Worm (Caenorhabditis elegans) whole organism, mixed stage, embryonic: Measurements from ENCODE around the gene ZK370.6.
A peak's percentile ranks its signal among the peaks of the same experiment; 100 is the strongest.

Experiments used
- M03D4.4 ChIP-seq: sonication (generic microtip); optimal IDR thresholded peaks from 2 replicates; lab custom pipeline; 2017; ENCODE audit warnings: mild to moderate bottlenecking, missing genetic modification characterization, missing compliant biosample characterization
- bed-3 ChIP-seq: fragments of 200-800 bp; sonication (Bioruptor generic); optimal IDR thresholded peaks from 3 replicates; lab custom pipeline; 2018; ENCODE audit warnings: mild to moderate bottlenecking, missing genetic modification characterization, moderate library complexity, missing compliant biosample characterization
- blmp-1 ChIP-seq: fragments of 150-350 bp; optimal IDR thresholded peaks from 2 replicates; lab custom pipeline; 2014; ENCODE audit warnings: missing biosample characterization, missing genetic modification characterization
- ceh-39 ChIP-seq: fragments of 150-350 bp; optimal IDR thresholded peaks from 2 replicates; lab custom pipeline; 2014; ENCODE audit warnings: missing biosample characterization, missing genetic modification characterization
- ceh-43 ChIP-seq: fragments of 200-800 bp; sonication (Bioruptor generic); optimal IDR thresholded peaks from 2 replicates; lab custom pipeline; 2018; ENCODE audit warnings: mild to moderate bottlenecking, missing genetic modification characterization, moderate library complexity, missing compliant biosample characterization
- ceh-83 ChIP-seq: fragments of 200-800 bp; sonication (Bioruptor generic); optimal IDR thresholded peaks from 2 replicates; lab custom pipeline; 2018; ENCODE audit warnings: mild to moderate bottlenecking, missing genetic modification characterization, missing compliant biosample characterization
- ces-1 ChIP-seq: fragments of 150-350 bp; optimal IDR thresholded peaks from 2 replicates; lab custom pipeline; 2014; ENCODE audit warnings: missing biosample characterization, missing genetic modification reagents, missing genetic modification characterization
- cnd-1 ChIP-seq: fragments of 200-800 bp; sonication (Bioruptor generic); optimal IDR thresholded peaks from 2 replicates; lab custom pipeline; 2018; ENCODE audit warnings: mild to moderate bottlenecking, missing genetic modification characterization, missing compliant biosample characterization
- drap-1 ChIP-seq: fragments of 200-800 bp; sonication (Bioruptor generic); optimal IDR thresholded peaks from 3 replicates; lab custom pipeline; 2018; ENCODE audit warnings: mild to moderate bottlenecking, missing genetic modification characterization, missing compliant biosample characterization
- elt-3 ChIP-seq: fragments of 150-350 bp; optimal IDR thresholded peaks from 2 replicates; lab custom pipeline; 2014; ENCODE audit warnings: missing biosample characterization, missing genetic modification characterization
- ham-2 ChIP-seq: fragments of 200-800 bp; sonication (Bioruptor generic); optimal IDR thresholded peaks from 2 replicates; lab custom pipeline; 2018; ENCODE audit warnings: mild to moderate bottlenecking, missing genetic modification characterization, missing compliant biosample characterization
- hlh-1 ChIP-seq: fragments of 150-350 bp; optimal IDR thresholded peaks from 2 replicates; lab custom pipeline; 2014; ENCODE audit warnings: missing biosample characterization, missing genetic modification reagents, missing genetic modification characterization
- lin-13 ChIP-seq: fragments of 150-350 bp; optimal IDR thresholded peaks from 2 replicates; lab custom pipeline; 2014; ENCODE audit warnings: missing biosample characterization, missing genetic modification characterization
- lin-32 ChIP-seq: fragments of 200-800 bp; sonication (Bioruptor generic); optimal IDR thresholded peaks from 2 replicates; lab custom pipeline; 2018; ENCODE audit warnings: mild to moderate bottlenecking, missing genetic modification characterization, missing compliant biosample characterization
- lsy-2 ChIP-seq: fragments of 150-350 bp; optimal IDR thresholded peaks from 2 replicates; lab custom pipeline; 2014; ENCODE audit warnings: missing biosample characterization, missing genetic modification characterization
- mab-5 ChIP-seq: fragments of 150-350 bp; optimal IDR thresholded peaks from 2 replicates; lab custom pipeline; 2014; ENCODE audit warnings: missing biosample characterization, missing genetic modification characterization
- mep-1 ChIP-seq: fragments of 150-350 bp; optimal IDR thresholded peaks from 2 replicates; lab custom pipeline; 2017; ENCODE audit warnings: missing biosample characterization, missing genetic modification reagents, missing genetic modification characterization, inconsistent platforms
- mls-2 ChIP-seq: sonication (generic microtip); optimal IDR thresholded peaks from 2 replicates; lab custom pipeline; 2016; ENCODE audit warnings: mild to moderate bottlenecking, missing genetic modification characterization, moderate library complexity, missing compliant biosample characterization
- nhr-237 ChIP-seq: fragments of 150-350 bp; optimal IDR thresholded peaks from 2 replicates; lab custom pipeline; 2014; ENCODE audit warnings: missing biosample characterization, missing genetic modification characterization
- nhr-28 ChIP-seq: fragments of 150-350 bp; optimal IDR thresholded peaks from 2 replicates; lab custom pipeline; 2014; ENCODE audit warnings: missing biosample characterization, missing genetic modification characterization
- nhr-76 ChIP-seq: sonication (generic microtip); optimal IDR thresholded peaks from 2 replicates; lab custom pipeline; 2017; ENCODE audit warnings: missing biosample characterization, missing genetic modification characterization
- pha-4 ChIP-seq: fragments of 150-350 bp; optimal IDR thresholded peaks from 2 replicates; lab custom pipeline; 2018; ENCODE audit warnings: missing biosample characterization, missing genetic modification reagents, missing genetic modification characterization
- sem-2 ChIP-seq: fragments of 200-800 bp; sonication (Bioruptor generic); optimal IDR thresholded peaks from 2 replicates; lab custom pipeline; 2018; ENCODE audit warnings: mild to moderate bottlenecking, missing genetic modification characterization, missing compliant biosample characterization
- snpc-4 ChIP-seq: fragments of 150-350 bp; optimal IDR thresholded peaks from 2 replicates; lab custom pipeline; 2014; ENCODE audit warnings: missing biosample characterization, missing genetic modification characterization
- sptf-1 ChIP-seq: sonication (generic microtip); optimal IDR thresholded peaks from 2 replicates; lab custom pipeline; 2017; ENCODE audit warnings: mild to moderate bottlenecking, missing genetic modification characterization, moderate library complexity, missing compliant biosample characterization
- tbx-8 ChIP-seq: fragments of 200-800 bp; sonication (Bioruptor generic); optimal IDR thresholded peaks from 2 replicates; lab custom pipeline; 2018; ENCODE audit warnings: mild to moderate bottlenecking, missing genetic modification characterization, moderate library complexity, missing compliant biosample characterization
- unc-120 ChIP-seq: sonication (generic microtip); optimal IDR thresholded peaks from 2 replicates; lab custom pipeline; 2017; ENCODE audit warnings: missing genetic modification characterization, missing compliant biosample characterization; ENCODE audit not compliant: poor library complexity, severe bottlenecking
- unc-39 ChIP-seq: fragments of 150-350 bp; optimal IDR thresholded peaks from 2 replicates; lab custom pipeline; 2014; ENCODE audit warnings: missing biosample characterization, missing genetic modification characterization
- zip-8 ChIP-seq: fragments of 150-350 bp; optimal IDR thresholded peaks from 2 replicates; lab custom pipeline; 2014; ENCODE audit warnings: missing biosample characterization, missing genetic modification characterization

Gene ZK370.6

ce11 chrIII:8743796-8744404 lies at the start of gene ZK370.6:
Gene ZK370.6, minus strand, starts transcription at chrIII:8743846.
- TF ChIP-seq unc-120 (tag; lab: Kevin White, UChicago) (no peak), ces-1 (GFP tag; lab: Kevin White, UChicago) (peak; percentile 92)
- TF ChIP-seq, all 35 proteins: peak for 1

- TF ChIP-seq ceh-39 (no peak), cnd-1 (tag; lab: Kevin White, UChicago) (no peak)
These were observed 48.6 kb upstream of the ZK370.6 start, which contains the start of gene ztf-1 for ce11 chrIII:8792251-8792650. Gene ztf-1, minus strand, starts transcription at chrIII:8792351.

- TF ChIP-seq cnd-1 (tag; lab: Kevin White, UChicago) (no peak), ceh-43 (GFP tag; lab: Kevin White, UChicago) (no peak), ces-1 (GFP tag; lab: Kevin White, UChicago) (no peak), blmp-1 (tag; lab: Kevin White, UChicago) (no peak), sem-2 (GFP tag; lab: Kevin White, UChicago) (no peak), lin-13 (tag; lab: Kevin White, UChicago) (no peak), zip-8 (tag; lab: Kevin White, UChicago) (no peak), nhr-28 (tag; lab: Kevin White, UChicago) (no peak)
These were observed 47.6 kb upstream of the ZK370.6 start, which contains the start of the genes zfp-1 and F54F2.14 for ce11 chrIII:8791235-8791634. Gene zfp-1, plus strand, starts transcription at chrIII:8791535. Gene F54F2.14, plus strand, starts transcription at chrIII:8791546.

- TF ChIP-seq mls-2 (tag; lab: Kevin White, UChicago) (no peak), lsy-2 (tag; lab: Kevin White, UChicago) (no peak), mab-5 (tag; lab: Kevin White, UChicago) (no peak), lin-32 (GFP tag; lab: Kevin White, UChicago) (no peak), elt-3 (no peak), drap-1 (GFP tag; lab: Kevin White, UChicago) (no peak), ces-1 (GFP tag; lab: Kevin White, UChicago) (no peak), ceh-83 (GFP tag; lab: Kevin White, UChicago) (no peak), zip-8 (tag; lab: Kevin White, UChicago) (no peak), unc-39 (tag; lab: Kevin White, UChicago) (no peak), lin-13 (tag; lab: Kevin White, UChicago) (no peak), nhr-28 (tag; lab: Kevin White, UChicago) (no peak), blmp-1 (tag; lab: Kevin White, UChicago) (no peak), ceh-39 (no peak), ham-2 (GFP tag; lab: Kevin White, UChicago) (no peak), mep-1 (no peak), nhr-76 (tag; lab: Kevin White, UChicago) (no peak)
These were observed 45.0 kb upstream of the ZK370.6 start for ce11 chrIII:8788690-8789089.

ce11 chrIII:8786077-8786476 lies 42.4 kb upstream of the ZK370.6 start, which contains the start of gene K02D10.8:
Gene K02D10.8, plus strand, starts transcription at chrIII:8786377.
- no peak for TF ChIP-seq sptf-1 (tag; lab: Kevin White, UChicago)
- TF ChIP-seq bed-3 = no peak
- no peak for TF ChIP-seq elt-3
- TF ChIP-seq blmp-1 (tag; lab: Kevin White, UChicago) = no peak
- TF ChIP-seq snpc-4 (tag; lab: Kevin White, UChicago) = no peak
- TF ChIP-seq ceh-43 (GFP tag; lab: Kevin White, UChicago) = no peak
- no peak for TF ChIP-seq pha-4
- TF ChIP-seq sem-2 (GFP tag; lab: Kevin White, UChicago) = no peak
- TF ChIP-seq drap-1 (GFP tag; lab: Kevin White, UChicago) = no peak
- TF ChIP-seq zip-8 (tag; lab: Kevin White, UChicago) = no peak
- TF ChIP-seq M03D4.4 (tag; lab: Kevin White, UChicago) = no peak
- no peak for TF ChIP-seq unc-39 (tag; lab: Kevin White, UChicago)
- TF ChIP-seq ces-1 (GFP tag; lab: Kevin White, UChicago) = no peak
- no peak for TF ChIP-seq lin-32 (GFP tag; lab: Kevin White, UChicago)
- TF ChIP-seq tbx-8 (GFP tag; lab: Kevin White, UChicago) = no peak
- no peak for TF ChIP-seq nhr-237 (tag; lab: Kevin White, UChicago)
- TF ChIP-seq hlh-1 (tag; lab: Kevin White, UChicago) = no peak
- no peak for TF ChIP-seq lsy-2 (tag; lab: Kevin White, UChicago)
- TF ChIP-seq mep-1 = no peak
- TF ChIP-seq ham-2 (GFP tag; lab: Kevin White, UChicago) = no peak
